Worm (Caenorhabditis elegans) whole organism, midembryonic: ENCODE data around the gene fut-4.

Experiments
- T22C8.4 ChIP-seq: fragments of 200-800 bp; sonication (Bioruptor generic); IDR thresholded peaks from 2 replicates; pipeline ENCODE4 v1.3.6; 2022; ENCODE audit warnings: missing genetic modification characterization, missing compliant biosample characterization
- cog-1 ChIP-seq: sonication (generic microtip); optimal IDR thresholded peaks from 2 replicates; lab custom pipeline; 2016; ENCODE audit warnings: missing genetic modification characterization, missing compliant biosample characterization
- flt-1 ChIP-seq: fragments of 200-800 bp; sonication (Bioruptor generic); IDR thresholded peaks from 2 replicates; pipeline ENCODE4 v1.3.6; 2022; ENCODE audit warnings: missing genetic modification characterization, missing compliant biosample characterization
- klf-2 ChIP-seq: fragments of 200-800 bp; sonication (Bioruptor generic); conservative IDR thresholded peaks from 2 replicates; pipeline ENCODE4 v1.3.6; 2022; ENCODE audit warnings: missing genetic modification reagents, missing genetic modification characterization, missing compliant biosample characterization
- med-1 ChIP-seq: sonication (generic microtip); optimal IDR thresholded peaks from 2 replicates; lab custom pipeline; 2017; ENCODE audit warnings: missing genetic modification characterization, mild to moderate bottlenecking, missing compliant biosample characterization, antibody characterized with exemption, missing genetic modification reagents; ENCODE audit not compliant: insufficient read depth
- ref-1 ChIP-seq: fragments of 200-800 bp; sonication (Bioruptor generic); conservative IDR thresholded peaks from 2 replicates; pipeline ENCODE4 v1.3.6; 2022; ENCODE audit warnings: missing genetic modification reagents, missing genetic modification characterization, missing compliant biosample characterization
- tab-1 ChIP-seq: fragments of 200-800 bp; sonication (Bioruptor generic); IDR thresholded peaks from 2 replicates; pipeline ENCODE4 v1.3.6; 2022; ENCODE audit warnings: missing genetic modification characterization, missing compliant biosample characterization
- ztf-23 ChIP-seq: fragments of 200-800 bp; sonication (Bioruptor generic); IDR thresholded peaks from 2 replicates; pipeline ENCODE4 v1.3.6; 2022; ENCODE audit warnings: missing genetic modification reagents, missing genetic modification characterization, missing compliant biosample characterization
- ztf-29 ChIP-seq: fragments of 200-800 bp; sonication (Bioruptor generic); IDR thresholded peaks from 2 replicates; pipeline ENCODE4 v1.3.6; 2022; ENCODE audit warnings: missing genetic modification reagents, missing genetic modification characterization, missing compliant biosample characterization

Gene fut-4

DNA sequence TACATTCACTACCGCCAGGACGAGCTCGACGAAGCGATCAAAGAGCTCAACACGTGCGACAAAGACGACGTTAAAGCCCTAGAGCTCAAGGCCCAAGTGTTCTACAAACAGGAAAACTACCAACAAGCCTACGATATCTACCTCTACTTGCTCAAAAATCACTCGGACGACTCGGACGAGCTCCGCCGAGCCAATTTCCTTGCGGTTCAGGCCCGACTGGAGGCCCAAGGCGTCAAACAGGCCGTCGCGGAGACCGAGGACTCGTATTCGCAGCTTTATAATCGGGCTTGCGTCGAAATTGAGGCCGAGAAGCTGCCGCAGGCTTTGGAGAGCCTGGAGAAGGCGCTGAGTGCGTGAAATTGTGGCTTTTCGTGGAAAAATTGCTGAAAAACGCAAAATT is 34.5 kb downstream of the fut-4 start:
- TF ChIP-seq flt-1 (no peak), ztf-23 (GFP tag; lab: Robert Waterston, UW) (no peak), ztf-29 (GFP tag; lab: Robert Waterston, UW) (no peak), med-1 (GFP tag; lab: Kevin White, UChicago) (no peak), T22C8.4 (no peak), tab-1 (GFP tag; lab: Robert Waterston, UW) (no peak)

DNA sequence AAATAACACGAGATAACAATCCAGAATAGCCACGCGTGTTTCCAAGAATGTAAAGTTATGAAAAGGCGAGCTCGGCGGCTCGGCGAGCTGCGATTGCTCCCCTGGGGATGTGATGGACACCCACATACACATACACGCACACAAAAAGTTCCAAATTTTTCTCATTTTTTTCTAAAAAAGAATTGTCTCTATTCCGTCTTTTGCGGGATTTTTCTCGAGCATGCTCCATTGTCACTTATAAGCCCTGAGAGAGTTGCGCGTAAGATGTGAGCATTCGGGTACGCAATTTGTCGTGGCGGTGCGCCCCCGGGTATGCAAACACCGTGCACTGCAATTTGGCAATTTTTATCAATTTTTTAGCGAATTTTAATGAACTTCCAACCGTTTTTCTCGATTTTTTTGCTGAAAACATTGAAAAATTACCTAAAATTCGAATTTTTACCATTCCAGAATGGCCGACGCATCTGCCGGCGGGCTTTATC is 35.3 kb downstream of the fut-4 start, which contains the start of the genes F08D12.12 and srpa-72:
Gene F08D12.12, minus strand, starts transcription at position 51 of the 482 bp plus-strand sequence.
Gene srpa-72, plus strand, starts transcription at position 451 of the 482 bp plus-strand sequence.
- TF ChIP-seq ztf-29 (GFP tag; lab: Robert Waterston, UW) (no peak; the same call in 1 of the 2 replicates), T22C8.4 (no peak), flt-1 (no peak), tab-1 (GFP tag; lab: Robert Waterston, UW) (no peak), ref-1 (GFP tag; lab: Robert Waterston, UW) (no peak), klf-2 (GFP tag; lab: Robert Waterston, UW) (no peak), cog-1 (tag; lab: Kevin White, UChicago) (no peak), ztf-23 (GFP tag; lab: Robert Waterston, UW) (no peak), med-1 (GFP tag; lab: Kevin White, UChicago) (no peak)

DNA sequence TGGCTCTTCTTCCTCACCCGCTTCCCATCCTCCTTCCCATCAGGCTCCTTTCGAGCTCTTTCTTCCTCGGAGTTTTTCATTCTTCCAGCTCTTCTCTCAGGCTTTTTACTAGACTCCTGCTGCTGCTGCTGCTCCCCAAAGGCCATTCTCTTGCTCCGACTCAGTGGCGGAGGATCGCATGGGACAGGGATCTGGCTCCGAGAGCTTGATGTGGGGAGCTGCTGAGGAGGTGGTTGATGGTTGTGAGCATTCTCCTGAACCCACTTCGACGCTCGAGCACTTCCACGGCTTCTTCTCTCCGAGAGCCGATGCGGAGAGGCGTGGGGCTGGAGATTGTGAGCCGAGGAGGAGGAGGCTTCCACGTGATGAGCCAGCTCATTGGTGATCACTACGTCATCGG is 36.5 kb downstream of the fut-4 start:
- TF ChIP-seq cog-1 (tag; lab: Kevin White, UChicago): no peak
- TF ChIP-seq tab-1 (GFP tag; lab: Robert Waterston, UW): no peak
- TF ChIP-seq ztf-29 (GFP tag; lab: Robert Waterston, UW): no peak
- no peak for TF ChIP-seq flt-1
- TF ChIP-seq med-1 (GFP tag; lab: Kevin White, UChicago): no peak
- TF ChIP-seq T22C8.4: no peak
- TF ChIP-seq ztf-23 (GFP tag; lab: Robert Waterston, UW): no peak

DNA sequence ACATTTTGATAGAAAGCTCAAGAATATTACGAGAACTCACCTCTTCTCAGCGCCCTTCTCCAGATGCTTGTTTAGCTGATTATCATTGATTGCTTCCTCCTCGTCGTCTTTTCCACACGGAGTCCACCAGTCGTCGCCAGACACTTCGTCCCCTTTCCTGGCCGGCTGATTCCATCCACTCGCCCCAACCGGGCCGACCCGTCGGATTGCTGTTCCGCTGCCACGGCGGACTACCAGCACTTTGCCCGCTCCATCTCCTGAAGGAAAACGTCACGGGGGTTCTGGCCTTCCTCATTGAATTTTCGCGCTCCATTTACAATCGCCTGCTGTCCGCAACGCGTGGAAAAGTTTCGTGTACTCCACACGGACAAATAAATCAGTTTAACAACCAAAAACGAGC is 39.0 kb downstream of the fut-4 start:
- no peak for TF ChIP-seq tab-1 (GFP tag; lab: Robert Waterston, UW)
- TF ChIP-seq klf-2 (GFP tag; lab: Robert Waterston, UW): no peak
- TF ChIP-seq ztf-23 (GFP tag; lab: Robert Waterston, UW): no peak
- no peak for TF ChIP-seq ztf-29 (GFP tag; lab: Robert Waterston, UW)
- TF ChIP-seq T22C8.4: no peak
- no peak for TF ChIP-seq flt-1
- TF ChIP-seq cog-1 (tag; lab: Kevin White, UChicago): no peak
- TF ChIP-seq ref-1 (GFP tag; lab: Robert Waterston, UW): no peak
- no peak for TF ChIP-seq med-1 (GFP tag; lab: Kevin White, UChicago)

DNA sequence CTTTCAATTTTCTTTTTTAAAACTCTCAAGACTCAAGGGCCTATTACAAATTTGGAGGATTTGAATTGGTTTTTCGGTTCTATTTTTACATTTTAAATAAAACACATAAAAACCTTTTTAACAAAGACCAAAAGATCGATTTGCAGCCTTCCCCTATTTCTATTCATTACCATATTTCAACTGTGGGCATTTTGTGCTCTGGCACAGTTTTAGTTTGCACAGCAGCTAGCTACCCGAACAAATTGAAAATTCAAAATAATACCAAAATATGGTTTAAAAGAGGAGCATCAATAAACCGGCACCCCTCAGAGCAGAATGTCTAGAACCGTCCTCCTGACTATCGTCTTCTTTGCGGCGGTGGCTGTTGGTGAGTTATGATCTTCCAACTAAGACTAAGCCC is 41.0 kb downstream of the fut-4 start, which contains the start of gene F08D12.2:
Gene F08D12.2, plus strand, starts transcription at position 301 of the 400 bp plus-strand sequence.
- TF ChIP-seq cog-1 (tag; lab: Kevin White, UChicago) (no peak), tab-1 (GFP tag; lab: Robert Waterston, UW) (no peak), klf-2 (GFP tag; lab: Robert Waterston, UW) (no peak), T22C8.4 (no peak), ztf-23 (GFP tag; lab: Robert Waterston, UW) (no peak), ref-1 (GFP tag; lab: Robert Waterston, UW) (no peak), flt-1 (no peak), ztf-29 (GFP tag; lab: Robert Waterston, UW) (no peak), med-1 (GFP tag; lab: Kevin White, UChicago) (no peak)

DNA sequence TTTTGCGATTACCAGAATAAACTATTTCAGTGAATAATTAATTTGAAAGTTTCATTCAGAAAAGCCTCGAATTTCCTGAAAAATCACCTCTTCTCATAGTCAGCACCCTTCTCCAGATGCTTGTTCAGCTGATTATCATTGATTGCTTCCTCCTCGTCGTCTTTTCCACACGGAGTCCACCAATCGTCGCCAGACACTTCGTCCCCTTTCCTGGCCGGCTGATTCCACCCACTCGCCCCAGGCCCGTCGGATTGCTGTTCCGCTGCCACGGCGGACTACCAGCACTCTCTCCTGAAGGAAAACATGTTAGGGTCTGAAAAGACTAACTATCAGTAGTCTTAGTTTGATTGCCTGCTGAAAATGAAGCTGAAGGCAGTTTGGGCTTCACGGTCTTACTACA is 41.5 kb downstream of the fut-4 start:
- no peak for TF ChIP-seq ztf-29 (GFP tag; lab: Robert Waterston, UW)
- TF ChIP-seq flt-1: no peak
- no peak for TF ChIP-seq ref-1 (GFP tag; lab: Robert Waterston, UW)
- TF ChIP-seq med-1 (GFP tag; lab: Kevin White, UChicago): no peak
- TF ChIP-seq klf-2 (GFP tag; lab: Robert Waterston, UW): no peak
- TF ChIP-seq ztf-23 (GFP tag; lab: Robert Waterston, UW): no peak
- no peak for TF ChIP-seq T22C8.4
- TF ChIP-seq cog-1 (tag; lab: Kevin White, UChicago): no peak
- TF ChIP-seq tab-1 (GFP tag; lab: Robert Waterston, UW): no peak

DNA sequence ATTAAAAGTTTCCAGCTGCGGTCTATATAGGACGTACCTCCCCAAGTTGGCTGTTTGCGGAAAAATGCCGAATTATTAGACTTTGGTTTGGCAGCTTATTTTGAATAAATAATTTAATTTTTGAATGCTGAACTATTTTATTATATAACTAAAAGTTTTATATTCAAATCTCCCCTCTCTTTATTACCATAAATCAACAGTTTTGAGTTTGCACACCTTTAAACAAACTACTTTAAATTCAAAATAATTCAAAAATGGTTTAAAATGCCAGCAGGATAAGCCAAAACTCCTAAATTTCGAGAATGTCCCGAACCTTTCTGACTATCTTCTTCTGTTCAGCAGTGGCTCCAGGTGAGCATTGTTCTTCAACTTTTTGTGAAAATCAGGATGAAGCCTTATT is 43.1 kb downstream of the fut-4 start, which contains the start of gene F08D12.3:
Gene F08D12.3, plus strand, starts transcription at position 301 of the 400 bp plus-strand sequence.
- TF ChIP-seq med-1 (GFP tag; lab: Kevin White, UChicago) (no peak), cog-1 (tag; lab: Kevin White, UChicago) (no peak), tab-1 (GFP tag; lab: Robert Waterston, UW) (no peak), ztf-23 (GFP tag; lab: Robert Waterston, UW) (no peak), ref-1 (GFP tag; lab: Robert Waterston, UW) (no peak), flt-1 (no peak), ztf-29 (GFP tag; lab: Robert Waterston, UW) (no peak), klf-2 (GFP tag; lab: Robert Waterston, UW) (no peak)

DNA sequence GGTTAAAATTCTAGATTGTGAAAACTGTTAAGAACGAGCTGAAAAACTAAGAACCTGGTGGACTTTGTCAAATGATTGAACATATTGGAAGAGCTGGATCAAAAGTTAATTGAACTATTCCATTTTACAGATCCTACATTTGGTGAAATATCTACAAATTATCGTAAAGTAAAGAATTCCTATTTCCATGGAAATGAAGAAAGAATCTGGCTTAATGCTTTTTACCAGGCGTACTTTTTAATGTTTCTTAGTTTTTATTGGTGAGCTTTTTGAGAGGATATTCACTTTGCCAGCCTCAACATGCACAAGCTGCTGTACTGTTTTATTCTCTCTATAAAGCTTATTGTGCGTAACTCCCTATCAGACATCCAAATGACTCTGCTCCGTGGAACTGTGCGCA is 44.5 kb downstream of the fut-4 start, which contains the start of gene F08D12.4:
Gene F08D12.4, plus strand, starts transcription at position 301 of the 400 bp plus-strand sequence.
- TF ChIP-seq T22C8.4 (no peak), flt-1 (no peak), med-1 (GFP tag; lab: Kevin White, UChicago) (no peak), klf-2 (GFP tag; lab: Robert Waterston, UW) (no peak), cog-1 (tag; lab: Kevin White, UChicago) (no peak), ref-1 (GFP tag; lab: Robert Waterston, UW) (no peak), ztf-23 (GFP tag; lab: Robert Waterston, UW) (no peak), ztf-29 (GFP tag; lab: Robert Waterston, UW) (no peak), tab-1 (GFP tag; lab: Robert Waterston, UW) (no peak)

DNA sequence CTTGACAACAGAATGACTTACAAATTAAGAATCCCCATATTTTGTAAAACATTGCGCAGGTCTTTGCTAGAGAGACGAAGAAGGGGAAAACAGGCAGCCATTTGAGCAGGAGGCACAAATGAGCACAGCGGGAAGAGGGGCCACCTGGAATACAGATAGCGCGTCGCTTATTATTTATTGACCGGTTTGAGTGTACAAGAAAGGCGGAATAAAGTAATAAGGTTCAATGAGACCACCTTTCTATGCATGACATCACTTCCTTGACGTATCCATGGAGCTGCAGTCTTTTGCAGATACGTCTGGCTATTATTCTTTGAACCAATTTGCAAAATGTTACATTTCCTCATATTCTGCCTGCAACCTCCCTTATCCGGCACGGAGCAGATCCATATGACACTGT is 47.4 kb downstream of the fut-4 start, which contains the start of gene fbxb-111:
Gene fbxb-111, minus strand, starts transcription at position 101 of the 400 bp plus-strand sequence.
- no peak for TF ChIP-seq cog-1 (tag; lab: Kevin White, UChicago)
- no peak for TF ChIP-seq ztf-23 (GFP tag; lab: Robert Waterston, UW)
- TF ChIP-seq med-1 (GFP tag; lab: Kevin White, UChicago): no peak
- no peak for TF ChIP-seq klf-2 (GFP tag; lab: Robert Waterston, UW)
- no peak for TF ChIP-seq flt-1
- no peak for TF ChIP-seq T22C8.4
